Fruit fly (Drosophila melanogaster) whole organism, embryonic: Measurements from ENCODE around the gene Sgp.

Source experiments
- Bteb2 ChIP-seq: fragments of 200-800 bp; sonication (Bioruptor generic); optimal IDR thresholded peaks from 2 replicates; lab custom pipeline; 2016; ENCODE audit warnings: missing biosample characterization, missing genetic modification characterization
- CG10274 ChIP-seq: fragments of 200-800 bp; sonication (Bioruptor generic); optimal IDR thresholded peaks from 3 replicates; lab custom pipeline; 2017; ENCODE audit warnings: missing biosample characterization, mild to moderate bottlenecking, missing genetic modification characterization
- CG11695 ChIP-seq: fragments of 200-800 bp; sonication (Bioruptor generic); IDR thresholded peaks from 3 replicates; pipeline ENCODE4 v1.3.6; 2022; ENCODE audit warnings: missing biosample characterization, missing genetic modification characterization
- CG12104 ChIP-seq: fragments of 200-800 bp; sonication (Bioruptor generic); optimal IDR thresholded peaks from 3 replicates; lab custom pipeline; 2016; ENCODE audit warnings: missing biosample characterization, missing genetic modification characterization
- CG14710 ChIP-seq: fragments of 200-800 bp; sonication (Bioruptor generic); optimal IDR thresholded peaks from 3 replicates; lab custom pipeline; 2019; ENCODE audit warnings: missing biosample characterization, mild to moderate bottlenecking, missing genetic modification characterization, moderate library complexity
- CG1529 ChIP-seq: fragments of 200-800 bp; sonication (Bioruptor generic); optimal IDR thresholded peaks from 3 replicates; lab custom pipeline; 2018; ENCODE audit warnings: missing biosample characterization, missing genetic modification characterization
- CG1647 ChIP-seq: fragments of 200-800 bp; sonication (Bioruptor generic); optimal IDR thresholded peaks from 3 replicates; lab custom pipeline; 2016; ENCODE audit warnings: missing biosample characterization, missing genetic modification characterization
- CG17612 ChIP-seq: fragments of 200-800 bp; sonication (Bioruptor generic); IDR thresholded peaks from 2 replicates; pipeline ENCODE4 v1.3.6; 2022; ENCODE audit warnings: missing biosample characterization, missing genetic modification characterization
- CG17829 ChIP-seq: fragments of 200-800 bp; optimal IDR thresholded peaks from 2 replicates; lab custom pipeline; 2019; ENCODE audit warnings: missing biosample characterization, mild to moderate bottlenecking, missing genetic modification characterization, moderate library complexity
- CG18262 ChIP-seq: fragments of 200-800 bp; optimal IDR thresholded peaks from 3 replicates; lab custom pipeline; 2019; ENCODE audit warnings: missing biosample characterization, mild to moderate bottlenecking, missing genetic modification characterization, moderate library complexity
- CG32772 ChIP-seq: fragments of 200-800 bp; sonication (Bioruptor generic); IDR thresholded peaks from 2 replicates; pipeline ENCODE4 v1.3.6; 2022; ENCODE audit warnings: missing biosample characterization, missing genetic modification characterization
- CG4820 ChIP-seq: fragments of 200-800 bp; sonication (Bioruptor generic); optimal IDR thresholded peaks from 3 replicates; lab custom pipeline; 2016; ENCODE audit warnings: missing biosample characterization, missing genetic modification characterization
- CG6791 ChIP-seq: fragments of 200-800 bp; sonication (Bioruptor generic); IDR thresholded peaks from 3 replicates; pipeline ENCODE4 v1.3.6; 2022; ENCODE audit warnings: missing biosample characterization, missing genetic modification characterization; ENCODE audit not compliant: partially characterized antibody
- CG7357 ChIP-seq: fragments of 200-800 bp; sonication (Bioruptor generic); IDR thresholded peaks from 3 replicates; pipeline ENCODE4 v1.3.6; 2022; ENCODE audit warnings: missing biosample characterization, missing genetic modification characterization
- Camta ChIP-seq: fragments of 200-800 bp; sonication (Bioruptor generic); optimal IDR thresholded peaks from 2 replicates; lab custom pipeline; 2016; ENCODE audit warnings: missing biosample characterization, missing genetic modification characterization
- Deaf1 ChIP-seq: fragments of 200-800 bp; optimal IDR thresholded peaks from 3 replicates; lab custom pipeline; 2019; ENCODE audit warnings: missing biosample characterization, mild to moderate bottlenecking, missing genetic modification characterization, moderate library complexity
- GATAe ChIP-seq: fragments of 200-800 bp; sonication (Bioruptor generic); conservative IDR thresholded peaks from 2 replicates; pipeline ENCODE4 v1.3.6; 2022; ENCODE audit warnings: missing biosample characterization, missing genetic modification characterization
- Med ChIP-seq: fragments of 200-800 bp; sonication (Bioruptor generic); peaks from one replicate; lab custom pipeline; 2016; ENCODE audit warnings: missing biosample characterization, missing genetic modification characterization, mild to moderate bottlenecking, inconsistent platforms, moderate library complexity
- NK7.1 ChIP-seq: fragments of 200-800 bp; sonication (Bioruptor generic); optimal IDR thresholded peaks from 3 replicates; lab custom pipeline; 2016; ENCODE audit warnings: missing biosample characterization, missing genetic modification characterization
- NfI ChIP-seq: fragments of 200-800 bp; sonication (Bioruptor generic); optimal IDR thresholded peaks from 3 replicates; lab custom pipeline; 2018; ENCODE audit warnings: missing biosample characterization, mild to moderate bottlenecking, missing genetic modification characterization, moderate library complexity
- PHDP ChIP-seq: fragments of 200-800 bp; sonication (Bioruptor generic); optimal IDR thresholded peaks from 3 replicates; lab custom pipeline; 2018; ENCODE audit warnings: missing biosample characterization, mild to moderate bottlenecking, missing genetic modification characterization, moderate library complexity
- Scr ChIP-seq: fragments of 200-800 bp; sonication (Bioruptor generic); IDR thresholded peaks from 2 replicates; pipeline ENCODE4 v1.3.6; 2022; ENCODE audit warnings: missing biosample characterization, missing genetic modification characterization; ENCODE audit not compliant: partially characterized antibody
- Spps ChIP-seq: fragments of 200-800 bp; sonication (Bioruptor generic); optimal IDR thresholded peaks from 2 replicates; lab custom pipeline; 2018; ENCODE audit warnings: missing biosample characterization, mild to moderate bottlenecking, missing genetic modification characterization
- Tbp ChIP-seq: fragments of >200 bp; optimal IDR thresholded peaks from 2 replicates; lab custom pipeline; 2018; ENCODE audit warnings: missing biosample characterization, missing genetic modification characterization
- ab ChIP-seq: fragments of 200-800 bp; sonication (Bioruptor generic); optimal IDR thresholded peaks from 2 replicates; lab custom pipeline; 2016; ENCODE audit warnings: missing biosample characterization, missing genetic modification characterization
- abd-A ChIP-seq: fragments of 200-800 bp; sonication (Bioruptor generic); optimal IDR thresholded peaks from 3 replicates; lab custom pipeline; 2019; ENCODE audit warnings: missing biosample characterization, mild to moderate bottlenecking, missing genetic modification characterization, moderate library complexity
- ase ChIP-seq: fragments of 200-800 bp; sonication (Bioruptor generic); IDR thresholded peaks from 3 replicates; pipeline ENCODE4 v1.3.6; 2022; ENCODE audit warnings: missing biosample characterization, missing genetic modification characterization
- az2 ChIP-seq: fragments of 200-800 bp; sonication (Bioruptor generic); optimal IDR thresholded peaks from 3 replicates; lab custom pipeline; 2016; ENCODE audit warnings: missing biosample characterization, missing genetic modification characterization
- bbx ChIP-seq: fragments of 200-800 bp; sonication (Bioruptor generic); IDR thresholded peaks from 2 replicates; pipeline ENCODE4 v1.3.6; 2022; ENCODE audit warnings: missing biosample characterization, missing genetic modification characterization; ENCODE audit not compliant: partially characterized antibody
- cg ChIP-seq: fragments of 200-800 bp; sonication (Bioruptor generic); optimal IDR thresholded peaks from 3 replicates; lab custom pipeline; 2019; ENCODE audit warnings: missing biosample characterization, mild to moderate bottlenecking, missing genetic modification characterization, moderate library complexity
- chinmo ChIP-seq: fragments of 200-800 bp; sonication (Bioruptor generic); IDR thresholded peaks from 4 replicates; pipeline ENCODE4 v1.3.6; 2022; ENCODE audit warnings: missing biosample characterization, missing genetic modification characterization; ENCODE audit not compliant: partially characterized antibody
- dm ChIP-seq: fragments of 200-800 bp; sonication (Bioruptor generic); optimal IDR thresholded peaks from 3 replicates; lab custom pipeline; 2016; ENCODE audit warnings: missing biosample characterization, missing genetic modification characterization
- eve ChIP-seq, 2 experiments: fragments of >200 bp; optimal IDR thresholded peaks; 2 replicates each; lab custom pipeline; 2017; ENCODE audit warnings: missing biosample characterization in 2 of 2, missing genetic modification characterization in 2 of 2
- fd102C ChIP-seq: fragments of 200-800 bp; sonication (Bioruptor generic); optimal IDR thresholded peaks from 2 replicates; lab custom pipeline; 2018; ENCODE audit warnings: missing biosample characterization, mild to moderate bottlenecking, missing genetic modification characterization, moderate library complexity
- fd96Cb ChIP-seq: fragments of 200-800 bp; sonication (Bioruptor generic); optimal IDR thresholded peaks from 2 replicates; lab custom pipeline; 2018; ENCODE audit warnings: missing biosample characterization, mild to moderate bottlenecking, missing genetic modification characterization, moderate library complexity
- grau ChIP-seq: fragments of 200-800 bp; optimal IDR thresholded peaks from 3 replicates; lab custom pipeline; 2019; ENCODE audit warnings: missing biosample characterization, mild to moderate bottlenecking, missing genetic modification characterization, moderate library complexity
- grn ChIP-seq: fragments of 200-800 bp; sonication (Bioruptor generic); optimal IDR thresholded peaks from 3 replicates; lab custom pipeline; 2017; ENCODE audit warnings: missing biosample characterization, missing genetic modification characterization
- gsb-n ChIP-seq: fragments of 200-800 bp; sonication (Bioruptor generic); optimal IDR thresholded peaks from 3 replicates; lab custom pipeline; 2018; ENCODE audit warnings: missing biosample characterization, mild to moderate bottlenecking, missing genetic modification characterization
- hth ChIP-seq: fragments of >200 bp; optimal IDR thresholded peaks from 2 replicates; lab custom pipeline; 2017; ENCODE audit warnings: inconsistent platforms
- insv ChIP-seq, 2 experiments: fragments of 200-800 bp; sonication (Bioruptor generic); optimal IDR thresholded peaks; 3 replicates each; lab custom pipeline; 2016 to 2018; ENCODE audit warnings: missing biosample characterization in 2 of 2, missing genetic modification characterization in 2 of 2
- jing ChIP-seq: fragments of 200-800 bp; sonication (Bioruptor generic); optimal IDR thresholded peaks from 2 replicates; lab custom pipeline; 2018; ENCODE audit warnings: missing biosample characterization, mild to moderate bottlenecking, missing genetic modification characterization
- lola ChIP-seq, 3 experiments: fragments of >200 bp in 2 of 3; fragments of 200-800 bp in 1 of 3; sonication (Bioruptor generic) in 1 of 3; optimal IDR thresholded peaks; 2 replicates each; lab custom pipeline; 2017 to 2019; ENCODE audit warnings: missing biosample characterization in 3 of 3, missing genetic modification characterization in 3 of 3, mild to moderate bottlenecking in 1 of 3, moderate library complexity in 1 of 3
- luna ChIP-seq: fragments of 200-800 bp; sonication (Bioruptor generic); optimal IDR thresholded peaks from 2 replicates; lab custom pipeline; 2016; ENCODE audit warnings: missing biosample characterization, missing genetic modification characterization
- nerfin-1 ChIP-seq: fragments of 200-800 bp; sonication (Bioruptor generic); optimal IDR thresholded peaks from 3 replicates; lab custom pipeline; 2019; ENCODE audit warnings: missing biosample characterization, mild to moderate bottlenecking, missing genetic modification characterization, moderate library complexity
- pho ChIP-seq: fragments of 200-800 bp; sonication (Bioruptor generic); optimal IDR thresholded peaks from 2 replicates; lab custom pipeline; 2016; ENCODE audit warnings: missing biosample characterization, missing genetic modification characterization
- pzg ChIP-seq: fragments of 200-800 bp; sonication (Bioruptor generic); optimal IDR thresholded peaks from 3 replicates; lab custom pipeline; 2018; ENCODE audit warnings: missing biosample characterization, mild to moderate bottlenecking, missing genetic modification characterization, moderate library complexity
- sens ChIP-seq: fragments of 200-800 bp; sonication (Bioruptor generic); peaks from one replicate; lab custom pipeline; 2016; ENCODE audit warnings: missing biosample characterization, missing genetic modification characterization
- sisA ChIP-seq: fragments of 200-800 bp; sonication (Bioruptor generic); IDR thresholded peaks from 2 replicates; pipeline ENCODE4 v1.3.6; 2022; ENCODE audit warnings: missing biosample characterization, missing genetic modification characterization
- tin ChIP-seq: fragments of 200-800 bp; sonication (Bioruptor generic); optimal IDR thresholded peaks from 3 replicates; lab custom pipeline; 2016; ENCODE audit warnings: missing biosample characterization, missing genetic modification characterization
- yki ChIP-seq: fragments of >200 bp; optimal IDR thresholded peaks from 3 replicates; lab custom pipeline; 2018

Gene Sgp

DNA sequence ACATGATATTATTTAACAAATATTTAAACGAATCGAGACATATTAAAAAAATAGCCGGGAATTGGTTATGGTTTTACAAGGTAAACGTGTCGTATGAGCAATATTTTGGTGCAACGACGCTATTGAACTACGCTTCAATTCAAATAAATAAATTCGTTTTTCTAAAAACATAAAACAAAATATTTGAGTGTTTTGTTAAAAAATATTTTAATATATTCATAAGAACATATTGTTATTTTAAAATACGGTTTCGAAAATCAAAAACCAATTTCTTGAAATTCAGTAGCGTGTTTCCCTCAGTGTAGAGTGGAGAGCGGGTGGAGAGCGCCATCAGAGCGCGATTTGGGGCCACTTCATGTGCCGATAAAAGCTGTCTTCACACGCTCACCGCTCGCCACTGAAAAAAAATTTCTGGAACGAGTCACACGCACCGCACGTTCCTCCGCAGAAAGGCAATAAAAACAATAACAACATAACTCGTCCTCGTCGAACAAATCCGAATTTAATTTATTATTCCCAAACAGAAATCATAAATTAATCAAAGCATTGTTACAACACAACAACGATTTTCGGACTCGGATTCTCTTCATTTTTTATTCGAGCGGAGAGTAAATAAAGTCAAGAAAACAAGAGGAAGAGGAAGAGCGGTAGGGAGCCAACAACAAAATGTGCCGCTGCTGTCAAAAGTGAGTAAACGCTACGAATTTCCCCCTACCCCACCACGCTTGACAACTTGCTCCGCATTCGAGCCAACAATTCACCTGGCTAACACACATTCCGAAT lies 16.1 kb downstream of the Sgp start (continued):
- TF ChIP-seq ab (GFP tag; lab: Kevin White, UChicago) (peak; percentile 28), NK7.1 (GFP tag; lab: Kevin White, UChicago) (peak; percentile 35), CG14710 (tag; lab: Kevin White, UChicago) (peak; percentile 95), pzg (GFP tag; lab: Kevin White, UChicago) (no peak), Med (peak; percentile 90), jing (GFP tag; lab: Kevin White, UChicago) (peak; percentile 63), Spps (tag; lab: Kevin White, UChicago) (peak; percentile 88), Scr (GFP tag; lab: Robert Waterston, UW) (no peak), cg (GFP tag; lab: Kevin White, UChicago) (no peak), CG18262 (tag; lab: Kevin White, UChicago) (peak; percentile 98), lola (GFP tag; optimal IDR thresholded peaks at IDR 0.05; lab: Kevin White, UChicago) (peak in 1 of 3 experiments; percentile 96), NfI (GFP tag; lab: Kevin White, UChicago) (peak; percentile 79), fd102C (GFP tag; lab: Kevin White, UChicago) (no peak), grau (tag; lab: Kevin White, UChicago) (peak; percentile 91), CG17829 (tag; lab: Kevin White, UChicago) (peak; percentile 96), Bteb2 (GFP tag; lab: Kevin White, UChicago) (peak; percentile 63), Camta (peak; percentile 63), hth (lab: Kevin White, UChicago) (no peak), Tbp (GFP tag; lab: Kevin White, UChicago) (no peak), PHDP (tag; lab: Kevin White, UChicago) (peak; percentile 94), sens (peak; percentile 92), luna (no peak), CG10274 (GFP tag; lab: Kevin White, UChicago) (peak; percentile 84), chinmo (GFP tag; lab: Robert Waterston, UW) (no peak), insv (GFP tag; optimal IDR thresholded peaks at IDR 0.05; lab: Kevin White, UChicago) (peak in 1 of 2 experiments; percentile 63), yki (lab: Kevin White, UChicago) (peak; percentile 13), pho (GFP tag; lab: Kevin White, UChicago) (peak; percentile 66), CG17612 (GFP tag; lab: Robert Waterston, UW) (peak; percentile 9; the same call in 1 of the 2 replicates), sisA (peak; percentile 75), CG4820 (GFP tag; lab: Kevin White, UChicago) (peak; percentile 85), eve (GFP tag; optimal IDR thresholded peaks at IDR 0.05; lab: Kevin White, UChicago) (peak in 1 of 2 experiments; percentile 96), tin (GFP tag; lab: Kevin White, UChicago) (peak; percentile 84), nerfin-1 (tag; lab: Kevin White, UChicago) (peak; percentile 87), CG1647 (GFP tag; lab: Kevin White, UChicago) (peak; percentile 9), fd96Cb (peak; percentile 94), CG7357 (peak; percentile 78), CG12104 (GFP tag; lab: Kevin White, UChicago) (peak; percentile 93), CG11695 (peak; percentile 78), CG32772 (peak; percentile 61; the same call in 1 of the 2 replicates), abd-A (tag; lab: Kevin White, UChicago) (no peak), grn (no peak), CG1529 (peak; percentile 70), dm (GFP tag; lab: Kevin White, UChicago) (no peak), az2 (GFP tag; lab: Kevin White, UChicago) (peak; percentile 87), bbx (no peak), gsb-n (tag; lab: Kevin White, UChicago) (peak; percentile 76), GATAe (GFP tag; lab: Robert Waterston, UW) (peak; percentile 57), CG6791 (GFP tag; lab: Robert Waterston, UW) (no peak), Deaf1 (tag; lab: Kevin White, UChicago) (peak; percentile 79), ase (GFP tag; lab: Robert Waterston, UW) (peak; percentile 68)
